Worm (Caenorhabditis elegans) whole organism, young adult: ENCODE measurements around the gene Y53G8AR.5.

ENCODE experiments used
- B0261.1 ChIP-seq: sonication (generic microtip); optimal IDR thresholded peaks from 2 replicates; lab custom pipeline; 2016; ENCODE audit warnings: mild to moderate bottlenecking, missing genetic modification characterization, moderate library complexity, missing compliant biosample characterization
- ama-1 ChIP-seq, 3 experiments: fragments of 150-350 bp in 1 of 3; sonication (generic microtip) in 2 of 3; optimal IDR thresholded peaks; 2 replicates each; lab custom pipeline; 2014 to 2018; ENCODE audit warnings: missing biosample characterization in 2 of 3, missing genetic modification characterization in 2 of 3, missing genetic modification reagents in 2 of 3
- lsy-27 ChIP-seq: sonication (generic microtip); optimal IDR thresholded peaks from 2 replicates; lab custom pipeline; 2017; ENCODE audit warnings: missing genetic modification characterization, mild to moderate bottlenecking, missing compliant biosample characterization, antibody characterized with exemption, missing genotype, borderline replicate concordance; ENCODE audit not compliant: insufficient read depth
- unc-62 ChIP-seq: fragments of 150-350 bp; optimal IDR thresholded peaks from 2 replicates; lab custom pipeline; 2014; ENCODE audit warnings: missing biosample characterization, missing genetic modification reagents, missing genetic modification characterization
- xnd-1 ChIP-seq: sonication (generic microtip); optimal IDR thresholded peaks from 2 replicates; lab custom pipeline; 2016; ENCODE audit warnings: missing genotype, missing genetic modification reagents, missing genetic modification characterization, missing compliant biosample characterization

ce11 chrIII:3250596-3251112 lies 46.6 kb upstream of the Y53G8AR.5 start, which contains the start of gene Y53G8AL.4:
- no peak for TF ChIP-seq unc-62 (GFP tag; lab: Kevin White, UChicago)
- no peak for TF ChIP-seq ama-1 (optimal IDR thresholded peaks at IDR 0.05; lab: Kevin White, UChicago)
- no peak for TF ChIP-seq ama-1 (GFP tag; optimal IDR thresholded peaks at IDR 0.05; lab: Kevin White, UChicago)
- no peak for TF ChIP-seq xnd-1 (tag; lab: Kevin White, UChicago)
- TF ChIP-seq B0261.1 (tag; lab: Kevin White, UChicago) = no peak
- no peak for TF ChIP-seq lsy-27
